Fruit fly (Drosophila melanogaster) whole organism, embryonic: ENCODE measurements around the gene CG7987.

Source experiments
- Ada2b ChIP-seq: fragments of 200-800 bp; sonication (Bioruptor generic); IDR thresholded peaks from 2 replicates; pipeline ENCODE4 v1.3.6; 2022; ENCODE audit warnings: missing biosample characterization, missing genetic modification characterization
- Adf1 ChIP-seq: fragments of 200-800 bp; sonication (Bioruptor generic); IDR thresholded peaks from 2 replicates; pipeline ENCODE4 v1.3.6; 2022; ENCODE audit warnings: missing biosample characterization, missing genetic modification characterization
- Atf3 ChIP-seq: fragments of 200-800 bp; sonication (Bioruptor generic); optimal IDR thresholded peaks from 3 replicates; lab custom pipeline; 2016; ENCODE audit warnings: missing biosample characterization, missing genetic modification characterization
- CG10366 ChIP-seq: fragments of 200-800 bp; sonication (Bioruptor generic); IDR thresholded peaks from 2 replicates; pipeline ENCODE4 v1.3.6; 2022; ENCODE audit warnings: missing biosample characterization, missing genetic modification characterization
- CG12155 ChIP-seq: fragments of 200-800 bp; sonication (Bioruptor generic); optimal IDR thresholded peaks from 3 replicates; lab custom pipeline; 2016; ENCODE audit warnings: missing biosample characterization, missing genetic modification characterization
- CG12219 ChIP-seq: fragments of 200-800 bp; sonication (Bioruptor generic); optimal IDR thresholded peaks from 3 replicates; lab custom pipeline; 2018; ENCODE audit warnings: missing biosample characterization, mild to moderate bottlenecking, missing genetic modification characterization
- CG12299 ChIP-seq: fragments of 200-800 bp; sonication (Bioruptor generic); optimal IDR thresholded peaks from 2 replicates; lab custom pipeline; 2018; ENCODE audit warnings: missing biosample characterization, mild to moderate bottlenecking, missing genetic modification characterization
- CG12391 ChIP-seq: fragments of 200-800 bp; sonication (Bioruptor generic); optimal IDR thresholded peaks from 3 replicates; lab custom pipeline; 2018; ENCODE audit warnings: missing biosample characterization, mild to moderate bottlenecking, missing genetic modification characterization, moderate library complexity
- CG12659 ChIP-seq: fragments of 200-800 bp; sonication (Bioruptor generic); optimal IDR thresholded peaks from 3 replicates; lab custom pipeline; 2017; ENCODE audit warnings: mild to moderate bottlenecking, missing biosample characterization, missing genetic modification reagents, missing genetic modification characterization
- CG12942 ChIP-seq: fragments of 200-800 bp; sonication (Bioruptor generic); optimal IDR thresholded peaks from 3 replicates; lab custom pipeline; 2016; ENCODE audit warnings: missing biosample characterization, missing genetic modification characterization
- CG13624 ChIP-seq: fragments of 200-800 bp; sonication (Bioruptor generic); optimal IDR thresholded peaks from 2 replicates; lab custom pipeline; 2016; ENCODE audit warnings: missing biosample characterization, missing genetic modification characterization
- CG13775 ChIP-seq: fragments of 200-800 bp; sonication (Bioruptor generic); optimal IDR thresholded peaks from 3 replicates; lab custom pipeline; 2017; ENCODE audit warnings: missing biosample characterization, mild to moderate bottlenecking, missing genetic modification characterization
- CG14965 ChIP-seq: fragments of 200-800 bp; sonication (Bioruptor generic); optimal IDR thresholded peaks from 2 replicates; lab custom pipeline; 2016; ENCODE audit warnings: missing biosample characterization, missing genetic modification characterization, borderline replicate concordance
- CG17385 ChIP-seq: fragments of 200-800 bp; sonication (Bioruptor generic); optimal IDR thresholded peaks from 3 replicates; lab custom pipeline; 2018; ENCODE audit warnings: missing biosample characterization, mild to moderate bottlenecking, missing genetic modification characterization
- CG17912 ChIP-seq: fragments of 200-800 bp; sonication (Bioruptor generic); optimal IDR thresholded peaks from 2 replicates; lab custom pipeline; 2018; ENCODE audit warnings: missing biosample characterization, mild to moderate bottlenecking, missing genetic modification characterization
- CG2129 ChIP-seq: fragments of 200-800 bp; sonication (Bioruptor generic); IDR thresholded peaks from 2 replicates; pipeline ENCODE4 v1.3.6; 2022; ENCODE audit warnings: missing biosample characterization, missing genetic modification characterization; ENCODE audit not compliant: partially characterized antibody
- CG2678 ChIP-seq: fragments of 200-800 bp; sonication (Bioruptor generic); optimal IDR thresholded peaks from 3 replicates; lab custom pipeline; 2019; ENCODE audit warnings: missing biosample characterization, mild to moderate bottlenecking, missing genetic modification characterization, moderate library complexity
- CG2712 ChIP-seq: fragments of 200-800 bp; optimal IDR thresholded peaks from 3 replicates; lab custom pipeline; 2019; ENCODE audit warnings: missing biosample characterization, mild to moderate bottlenecking, missing genetic modification characterization, moderate library complexity
- CG30431 ChIP-seq: fragments of 200-800 bp; sonication (Bioruptor generic); optimal IDR thresholded peaks from 2 replicates; lab custom pipeline; 2017; ENCODE audit warnings: missing biosample characterization, missing genetic modification characterization
- CG4730 ChIP-seq: fragments of 200-800 bp; sonication (Bioruptor generic); IDR thresholded peaks from 2 replicates; pipeline ENCODE4 v1.3.6; 2022; ENCODE audit warnings: missing biosample characterization, missing genetic modification characterization
- CG6254 ChIP-seq: fragments of 200-800 bp; sonication (Bioruptor generic); optimal IDR thresholded peaks from 3 replicates; lab custom pipeline; 2017; ENCODE audit warnings: mild to moderate bottlenecking, missing biosample characterization, missing genetic modification reagents, missing genetic modification characterization
- CG6654 ChIP-seq: fragments of 200-800 bp; sonication (Bioruptor generic); optimal IDR thresholded peaks from 2 replicates; lab custom pipeline; 2017; ENCODE audit warnings: missing biosample characterization, mild to moderate bottlenecking, missing genetic modification characterization
- CG6765 ChIP-seq: fragments of 200-800 bp; sonication (Bioruptor generic); optimal IDR thresholded peaks from 3 replicates; lab custom pipeline; 2017; ENCODE audit warnings: missing biosample characterization, mild to moderate bottlenecking, missing genetic modification characterization
- CG7928 ChIP-seq: fragments of 200-800 bp; sonication (Bioruptor generic); optimal IDR thresholded peaks from 2 replicates; lab custom pipeline; 2017; ENCODE audit warnings: missing biosample characterization, mild to moderate bottlenecking, missing genetic modification characterization
- CG7963 ChIP-seq: fragments of 200-800 bp; sonication (Bioruptor generic); IDR thresholded peaks from 3 replicates; pipeline ENCODE4 v1.3.6; 2022; ENCODE audit warnings: missing biosample characterization, missing genetic modification characterization; ENCODE audit not compliant: partially characterized antibody
- CG7987 ChIP-seq: fragments of 200-800 bp; sonication (Bioruptor generic); optimal IDR thresholded peaks from 2 replicates; lab custom pipeline; 2018; ENCODE audit warnings: missing biosample characterization, mild to moderate bottlenecking, missing genetic modification characterization, moderate library complexity
- CG8388 ChIP-seq: fragments of 200-800 bp; sonication (Bioruptor generic); optimal IDR thresholded peaks from 2 replicates; lab custom pipeline; 2019; ENCODE audit warnings: missing biosample characterization, mild to moderate bottlenecking, missing genetic modification characterization, moderate library complexity
- Deaf1 ChIP-seq: fragments of 200-800 bp; optimal IDR thresholded peaks from 3 replicates; lab custom pipeline; 2019; ENCODE audit warnings: missing biosample characterization, mild to moderate bottlenecking, missing genetic modification characterization, moderate library complexity
- Dp ChIP-seq: fragments of 200-800 bp; sonication (Bioruptor generic); optimal IDR thresholded peaks from 2 replicates; lab custom pipeline; 2018; ENCODE audit warnings: missing biosample characterization, mild to moderate bottlenecking, missing genetic modification characterization, moderate library complexity
- Fer2 ChIP-seq: fragments of 200-800 bp; sonication (Bioruptor generic); optimal IDR thresholded peaks from 2 replicates; lab custom pipeline; 2018; ENCODE audit warnings: missing biosample characterization, mild to moderate bottlenecking, missing genetic modification characterization, moderate library complexity
- Hey ChIP-seq: fragments of 200-800 bp; sonication (Bioruptor generic); optimal IDR thresholded peaks from 3 replicates; lab custom pipeline; 2018; ENCODE audit warnings: missing biosample characterization, mild to moderate bottlenecking, missing genetic modification characterization
- MESR4 ChIP-seq: fragments of 200-800 bp; sonication (Bioruptor generic); optimal IDR thresholded peaks from 2 replicates; lab custom pipeline; 2018; ENCODE audit warnings: missing biosample characterization, mild to moderate bottlenecking, missing genetic modification characterization, moderate library complexity
- Ptx1 ChIP-seq: fragments of 200-800 bp; sonication (Bioruptor generic); IDR thresholded peaks from 2 replicates; pipeline ENCODE4 v1.3.6; 2022; ENCODE audit warnings: missing biosample characterization, missing genetic modification characterization
- Sry-β ChIP-seq: fragments of 200-800 bp; sonication (Bioruptor generic); optimal IDR thresholded peaks from 2 replicates; lab custom pipeline; 2018; ENCODE audit warnings: missing biosample characterization, mild to moderate bottlenecking, missing genetic modification characterization, moderate library complexity
- Usf ChIP-seq: fragments of 200-800 bp; sonication (Bioruptor generic); optimal IDR thresholded peaks from 2 replicates; lab custom pipeline; 2017; ENCODE audit warnings: missing genotype, missing biosample characterization, missing genetic modification characterization
- ac ChIP-seq: fragments of 200-800 bp; sonication (Bioruptor generic); optimal IDR thresholded peaks from 3 replicates; lab custom pipeline; 2017; ENCODE audit warnings: missing biosample characterization, mild to moderate bottlenecking, missing genetic modification characterization
- az2 ChIP-seq: fragments of 200-800 bp; sonication (Bioruptor generic); optimal IDR thresholded peaks from 3 replicates; lab custom pipeline; 2016; ENCODE audit warnings: missing biosample characterization, missing genetic modification characterization
- chinmo ChIP-seq: fragments of 200-800 bp; sonication (Bioruptor generic); IDR thresholded peaks from 4 replicates; pipeline ENCODE4 v1.3.6; 2022; ENCODE audit warnings: missing biosample characterization, missing genetic modification characterization; ENCODE audit not compliant: partially characterized antibody
- croc ChIP-seq: fragments of 200-800 bp; sonication (Bioruptor generic); conservative IDR thresholded peaks from 3 replicates; pipeline ENCODE4 v1.3.6; 2022; ENCODE audit warnings: missing biosample characterization, missing genetic modification characterization
- crp ChIP-seq, 2 experiments: fragments of 200-800 bp; sonication (Bioruptor generic); optimal IDR thresholded peaks; 2 replicates in 1 of 2; 3 replicates in 1 of 2; lab custom pipeline; 2017; ENCODE audit warnings: missing biosample characterization in 2 of 2, missing genetic modification characterization in 2 of 2, mild to moderate bottlenecking in 1 of 2, moderate library complexity in 1 of 2
- esg ChIP-seq: fragments of 200-800 bp; sonication (Bioruptor generic); conservative IDR thresholded peaks from 2 replicates; pipeline ENCODE4 v1.3.6; 2022; ENCODE audit warnings: missing biosample characterization, missing genetic modification characterization
- gem ChIP-seq: fragments of 200-800 bp; sonication (Bioruptor generic); optimal IDR thresholded peaks from 2 replicates; lab custom pipeline; 2019; ENCODE audit warnings: missing biosample characterization, mild to moderate bottlenecking, missing genetic modification characterization, moderate library complexity
- grau ChIP-seq: fragments of 200-800 bp; optimal IDR thresholded peaks from 3 replicates; lab custom pipeline; 2019; ENCODE audit warnings: missing biosample characterization, mild to moderate bottlenecking, missing genetic modification characterization, moderate library complexity
- jigr1 ChIP-seq: fragments of 200-800 bp; sonication (Bioruptor generic); IDR thresholded peaks from 3 replicates; pipeline ENCODE4 v1.3.6; 2022; ENCODE audit warnings: missing biosample characterization, missing genetic modification characterization
- oc ChIP-seq: fragments of 200-800 bp; sonication (Bioruptor generic); optimal IDR thresholded peaks from 2 replicates; lab custom pipeline; 2018; ENCODE audit warnings: missing biosample characterization, mild to moderate bottlenecking, missing genetic modification characterization, moderate library complexity
- p53 ChIP-seq: fragments of 200-800 bp; sonication (Bioruptor generic); optimal IDR thresholded peaks from 2 replicates; lab custom pipeline; 2016; ENCODE audit warnings: missing biosample characterization, missing genetic modification characterization
- pzg ChIP-seq: fragments of 200-800 bp; sonication (Bioruptor generic); optimal IDR thresholded peaks from 3 replicates; lab custom pipeline; 2018; ENCODE audit warnings: missing biosample characterization, mild to moderate bottlenecking, missing genetic modification characterization, moderate library complexity
- sim ChIP-seq: fragments of 200-800 bp; sonication (Bioruptor generic); IDR thresholded peaks from 2 replicates; pipeline ENCODE4 v1.3.6; 2022; ENCODE audit warnings: missing biosample characterization, missing genetic modification characterization
- sob ChIP-seq: fragments of 200-800 bp; sonication (Bioruptor generic); IDR thresholded peaks from 2 replicates; pipeline ENCODE4 v1.3.6; 2022; ENCODE audit warnings: missing biosample characterization, missing genetic modification characterization
- twi ChIP-seq: fragments of 200-800 bp; optimal IDR thresholded peaks from 2 replicates; lab custom pipeline; 2019; ENCODE audit warnings: missing biosample characterization, mild to moderate bottlenecking, missing genetic modification characterization, moderate library complexity

CG7987 gene

DNA sequence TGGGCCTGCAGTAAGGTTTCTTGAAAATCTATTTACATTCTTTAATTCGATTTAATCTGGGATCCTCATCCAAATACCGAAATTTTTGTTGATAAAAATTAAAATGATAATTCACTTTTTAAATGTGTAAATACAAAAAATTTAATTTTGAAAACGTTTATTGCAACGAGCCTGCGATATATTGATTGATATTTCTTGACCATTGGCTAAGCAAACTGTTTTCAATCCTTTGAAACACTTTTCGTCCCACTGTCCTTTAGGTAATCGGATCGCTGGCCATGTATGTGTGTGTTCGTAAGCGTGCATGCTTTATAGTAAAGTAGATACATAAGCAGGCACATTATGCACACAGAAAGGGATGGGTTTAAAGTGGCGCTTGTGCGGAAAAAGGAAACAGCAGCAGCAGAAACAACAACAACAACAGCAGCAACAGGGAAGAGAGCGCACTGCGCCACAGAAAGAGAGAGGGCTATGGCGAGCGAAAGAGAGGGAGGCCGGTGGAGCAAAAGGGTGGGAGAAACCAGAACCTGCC is 48.5 kb upstream of the CG7987 start (continued):
- TF ChIP-seq jigr1 (GFP tag; lab: Robert Waterston, UW) (no peak), CG17385 (GFP tag; lab: Kevin White, UChicago) (peak; percentile 25), CG2678 (tag; lab: Kevin White, UChicago) (no peak), Atf3 (no peak), ac (GFP tag; lab: Kevin White, UChicago) (no peak), Dp (no peak), CG13624 (GFP tag; lab: Kevin White, UChicago) (no peak), crp (GFP tag; optimal IDR thresholded peaks at IDR 0.05; lab: Kevin White, UChicago) (no peak), Fer2 (tag; lab: Kevin White, UChicago) (no peak), Sry-β (GFP tag; lab: Kevin White, UChicago) (no peak), CG12155 (GFP tag; lab: Kevin White, UChicago) (peak; percentile 4), Hey (no peak), CG6654 (GFP tag; lab: Kevin White, UChicago) (no peak), Usf (GFP tag; lab: Kevin White, UChicago) (peak; percentile 26), croc (GFP tag; lab: Robert Waterston, UW) (peak; percentile 40; the same call in 1 of the 3 replicates), CG12299 (no peak), CG12219 (peak; percentile 45), sim (GFP tag; lab: Robert Waterston, UW) (0 out of 2 replicates have a peak, but pooled peaks have one; percentile 8), az2 (GFP tag; lab: Kevin White, UChicago) (peak; percentile 61), CG2129 (GFP tag; lab: Robert Waterston, UW) (no peak), CG12942 (GFP tag; lab: Kevin White, UChicago) (no peak), CG2712 (tag; lab: Kevin White, UChicago) (peak; percentile 84), pzg (GFP tag; lab: Kevin White, UChicago) (no peak), CG7987 (GFP tag; lab: Kevin White, UChicago) (no peak), MESR4 (no peak), CG6254 (GFP tag; lab: Kevin White, UChicago) (no peak), CG4730 (GFP tag; lab: Robert Waterston, UW) (no peak), grau (no peak), CG8388 (GFP tag; lab: Kevin White, UChicago) (peak; percentile 66), chinmo (GFP tag; lab: Robert Waterston, UW) (peak; percentile 42; the same call in 1 of the 4 replicates), CG17912 (no peak), CG12391 (peak; percentile 70), CG30431 (GFP tag; lab: Kevin White, UChicago) (peak; percentile 19), Deaf1 (tag; lab: Kevin White, UChicago) (no peak), CG13775 (peak; percentile 63), Adf1 (GFP tag; lab: Robert Waterston, UW) (no peak), Ada2b (GFP tag; lab: Robert Waterston, UW) (no peak), sob (GFP tag; lab: Robert Waterston, UW) (no peak), twi (tag; lab: Kevin White, UChicago) (peak; percentile 11), CG14965 (GFP tag; lab: Kevin White, UChicago) (no peak), CG7963 (GFP tag; lab: Robert Waterston, UW) (no peak), gem (tag; lab: Kevin White, UChicago) (peak; percentile 81), oc (tag; lab: Kevin White, UChicago) (peak; percentile 3), CG6765 (no peak), esg (GFP tag; lab: Robert Waterston, UW) (peak; percentile 15; the same call in 1 of the 2 replicates), CG7928 (GFP tag; lab: Kevin White, UChicago) (no peak), CG12659 (GFP tag; lab: Kevin White, UChicago) (no peak), p53 (GFP tag; lab: Kevin White, UChicago) (no peak), Ptx1 (GFP tag; lab: Robert Waterston, UW) (peak; percentile 46), CG10366 (no peak; the same call in 1 of the 2 replicates)
